Fruit fly (Drosophila melanogaster) whole organism, embryonic: Measurements from ENCODE around the gene Coq5.
A peak's percentile ranks its signal among the peaks of the same experiment; 100 is the strongest.

ENCODE experiments used
- Antp ChIP-seq: fragments of 200-800 bp; sonication (Bioruptor generic); optimal IDR thresholded peaks from 3 replicates; lab custom pipeline; 2016; ENCODE audit warnings: missing biosample characterization, missing genetic modification characterization
- Atf6 ChIP-seq: fragments of 200-800 bp; sonication (Bioruptor generic); IDR thresholded peaks from 2 replicates; pipeline ENCODE4 v1.3.6; 2022; ENCODE audit warnings: missing biosample characterization, missing genetic modification characterization
- BtbVII ChIP-seq: fragments of 200-800 bp; sonication (Bioruptor generic); optimal IDR thresholded peaks from 3 replicates; lab custom pipeline; 2017; ENCODE audit warnings: missing biosample characterization, mild to moderate bottlenecking, missing genetic modification characterization
- CG11085 ChIP-seq: fragments of 200-800 bp; sonication (Bioruptor generic); IDR thresholded peaks from 2 replicates; pipeline ENCODE4 v1.3.6; 2022; ENCODE audit warnings: missing biosample characterization, missing genetic modification characterization
- CG11695 ChIP-seq: fragments of 200-800 bp; sonication (Bioruptor generic); IDR thresholded peaks from 3 replicates; pipeline ENCODE4 v1.3.6; 2022; ENCODE audit warnings: missing biosample characterization, missing genetic modification characterization
- CG11696 ChIP-seq: fragments of 200-800 bp; sonication (Bioruptor generic); IDR thresholded peaks from 2 replicates; pipeline ENCODE4 v1.3.6; 2022; ENCODE audit warnings: missing biosample characterization, missing genetic modification characterization
- CG11723 ChIP-seq: fragments of 200-800 bp; sonication (Bioruptor generic); optimal IDR thresholded peaks from 2 replicates; lab custom pipeline; 2017; ENCODE audit warnings: missing biosample characterization, mild to moderate bottlenecking, missing genetic modification characterization
- CG12219 ChIP-seq: fragments of 200-800 bp; sonication (Bioruptor generic); optimal IDR thresholded peaks from 3 replicates; lab custom pipeline; 2018; ENCODE audit warnings: missing biosample characterization, mild to moderate bottlenecking, missing genetic modification characterization
- CG12236 ChIP-seq: fragments of 200-800 bp; sonication (Bioruptor generic); optimal IDR thresholded peaks from 2 replicates; lab custom pipeline; 2016; ENCODE audit warnings: missing biosample characterization, missing genetic modification characterization
- CG12391 ChIP-seq: fragments of 200-800 bp; sonication (Bioruptor generic); optimal IDR thresholded peaks from 3 replicates; lab custom pipeline; 2018; ENCODE audit warnings: missing biosample characterization, mild to moderate bottlenecking, missing genetic modification characterization, moderate library complexity
- CG1603 ChIP-seq: fragments of 200-800 bp; sonication (Bioruptor generic); optimal IDR thresholded peaks from 2 replicates; lab custom pipeline; 2019; ENCODE audit warnings: missing biosample characterization, mild to moderate bottlenecking, missing genetic modification characterization, moderate library complexity
- CG17328 ChIP-seq: fragments of 200-800 bp; sonication (Bioruptor generic); IDR thresholded peaks from 2 replicates; pipeline ENCODE4 v1.3.6; 2022; ENCODE audit warnings: missing biosample characterization, missing genetic modification characterization
- CG2116 ChIP-seq: fragments of 200-800 bp; sonication (Bioruptor generic); optimal IDR thresholded peaks from 3 replicates; lab custom pipeline; 2018; ENCODE audit warnings: missing biosample characterization, mild to moderate bottlenecking, missing genetic modification characterization
- CG2875 ChIP-seq: fragments of 200-800 bp; sonication (Bioruptor generic); optimal IDR thresholded peaks from 2 replicates; lab custom pipeline; 2017; ENCODE audit warnings: missing biosample characterization, mild to moderate bottlenecking, missing genetic modification characterization, missing genetic modification reagents
- CG3065 ChIP-seq: fragments of 200-800 bp; sonication (Bioruptor generic); optimal IDR thresholded peaks from 2 replicates; lab custom pipeline; 2016; ENCODE audit warnings: missing biosample characterization, missing genetic modification characterization
- CG3281 ChIP-seq: fragments of 200-800 bp; sonication (Bioruptor generic); optimal IDR thresholded peaks from 3 replicates; lab custom pipeline; 2017; ENCODE audit warnings: missing biosample characterization, mild to moderate bottlenecking, missing genetic modification characterization
- CG4282 ChIP-seq: fragments of 200-800 bp; sonication (Bioruptor generic); optimal IDR thresholded peaks from 2 replicates; lab custom pipeline; 2016; ENCODE audit warnings: missing biosample characterization, missing genetic modification characterization
- CG4707 ChIP-seq: fragments of 200-800 bp; sonication (Bioruptor generic); optimal IDR thresholded peaks from 2 replicates; lab custom pipeline; 2018; ENCODE audit warnings: missing biosample characterization, mild to moderate bottlenecking, missing genetic modification characterization, moderate library complexity
- CG6254 ChIP-seq: fragments of 200-800 bp; sonication (Bioruptor generic); optimal IDR thresholded peaks from 3 replicates; lab custom pipeline; 2017; ENCODE audit warnings: mild to moderate bottlenecking, missing biosample characterization, missing genetic modification reagents, missing genetic modification characterization
- CG8765 ChIP-seq: fragments of 200-800 bp; sonication (Bioruptor generic); IDR thresholded peaks from 2 replicates; pipeline ENCODE4 v1.3.6; 2022; ENCODE audit warnings: missing biosample characterization, missing genetic modification characterization
- CG9817 ChIP-seq: fragments of 200-800 bp; sonication (Bioruptor generic); optimal IDR thresholded peaks from 2 replicates; lab custom pipeline; 2018; ENCODE audit warnings: missing biosample characterization, mild to moderate bottlenecking, missing genetic modification characterization, moderate library complexity
- CoRest ChIP-seq: fragments of 200-800 bp; sonication (Bioruptor generic); optimal IDR thresholded peaks from 3 replicates; lab custom pipeline; 2018; ENCODE audit warnings: missing biosample characterization, mild to moderate bottlenecking, missing genetic modification characterization, moderate library complexity
- Dfd ChIP-seq, 2 experiments: fragments of >200 bp; optimal IDR thresholded peaks; 2 replicates each; lab custom pipeline; 2017; ENCODE audit warnings: missing biosample characterization in 2 of 2, missing genetic modification characterization in 2 of 2
- Doc2 ChIP-seq: fragments of 200-800 bp; sonication (Bioruptor generic); IDR thresholded peaks from 2 replicates; pipeline ENCODE4 v1.3.6; 2022; ENCODE audit warnings: missing biosample characterization, missing genetic modification characterization
- GATAe ChIP-seq: fragments of 200-800 bp; sonication (Bioruptor generic); conservative IDR thresholded peaks from 2 replicates; pipeline ENCODE4 v1.3.6; 2022; ENCODE audit warnings: missing biosample characterization, missing genetic modification characterization
- HHEX ChIP-seq: fragments of 200-800 bp; sonication (Bioruptor generic); optimal IDR thresholded peaks from 3 replicates; lab custom pipeline; 2017; ENCODE audit warnings: missing biosample characterization, mild to moderate bottlenecking, missing genetic modification characterization, missing genetic modification reagents
- HLH54F ChIP-seq: fragments of 200-800 bp; sonication (Bioruptor generic); optimal IDR thresholded peaks from 3 replicates; lab custom pipeline; 2016; ENCODE audit warnings: missing biosample characterization, missing genetic modification characterization
- Hey ChIP-seq: fragments of 200-800 bp; sonication (Bioruptor generic); optimal IDR thresholded peaks from 3 replicates; lab custom pipeline; 2018; ENCODE audit warnings: missing biosample characterization, mild to moderate bottlenecking, missing genetic modification characterization
- HmgZ ChIP-seq: fragments of 200-800 bp; sonication (Bioruptor generic); optimal IDR thresholded peaks from 2 replicates; lab custom pipeline; 2018; ENCODE audit warnings: missing biosample characterization, mild to moderate bottlenecking, missing genetic modification characterization
- Hr3 ChIP-seq: fragments of 200-800 bp; sonication (Bioruptor generic); optimal IDR thresholded peaks from 3 replicates; lab custom pipeline; 2016; ENCODE audit warnings: missing biosample characterization, missing genetic modification characterization
- Kr ChIP-seq: fragments of 200-800 bp; sonication (Bioruptor generic); optimal IDR thresholded peaks from 2 replicates; lab custom pipeline; 2017; ENCODE audit warnings: missing biosample characterization, mild to moderate bottlenecking, missing genetic modification characterization
- MESR4 ChIP-seq: fragments of 200-800 bp; sonication (Bioruptor generic); optimal IDR thresholded peaks from 2 replicates; lab custom pipeline; 2018; ENCODE audit warnings: missing biosample characterization, mild to moderate bottlenecking, missing genetic modification characterization, moderate library complexity
- Mes4 ChIP-seq: fragments of 200-800 bp; sonication (Bioruptor generic); optimal IDR thresholded peaks from 2 replicates; lab custom pipeline; 2016; ENCODE audit warnings: missing biosample characterization, missing genetic modification characterization
- Oli ChIP-seq: fragments of 200-800 bp; sonication (Bioruptor generic); optimal IDR thresholded peaks from 2 replicates; lab custom pipeline; 2018; ENCODE audit warnings: missing biosample characterization, mild to moderate bottlenecking, missing genetic modification characterization, moderate library complexity
- Stat92E ChIP-seq, 3 experiments: fragments of >200 bp in 2 of 3; fragments of 200-800 bp in 1 of 3; sonication (Bioruptor generic) in 1 of 3; optimal IDR thresholded peaks; 2 replicates each; lab custom pipeline; 2017 to 2019; ENCODE audit warnings: missing biosample characterization in 3 of 3, missing genetic modification characterization in 3 of 3, mild to moderate bottlenecking in 1 of 3, moderate library complexity in 1 of 3
- bcd ChIP-seq: fragments of 200-800 bp; sonication (Bioruptor generic); optimal IDR thresholded peaks from 2 replicates; lab custom pipeline; 2017; ENCODE audit warnings: missing biosample characterization, mild to moderate bottlenecking, missing genetic modification characterization
- chif ChIP-seq, 2 experiments: fragments of 200-800 bp; sonication (Bioruptor generic); optimal IDR thresholded peaks; 3 replicates each; lab custom pipeline; 2016; ENCODE audit warnings: missing biosample characterization in 2 of 2, missing genetic modification characterization in 2 of 2
- ci ChIP-seq: fragments of 200-800 bp; sonication (Bioruptor generic); IDR thresholded peaks from 3 replicates; pipeline ENCODE4 v1.3.6; 2022; ENCODE audit warnings: missing biosample characterization, missing genetic modification characterization
- cwo ChIP-seq: fragments of 200-800 bp; sonication (Bioruptor generic); optimal IDR thresholded peaks from 3 replicates; lab custom pipeline; 2017; ENCODE audit warnings: missing biosample characterization, missing genetic modification characterization, mild to moderate bottlenecking, moderate library complexity, missing genetic modification reagents
- danr ChIP-seq: fragments of 200-800 bp; sonication (Bioruptor generic); IDR thresholded peaks from 2 replicates; pipeline ENCODE4 v1.3.6; 2022; ENCODE audit warnings: missing biosample characterization, missing genetic modification characterization
- dpn ChIP-seq, 2 experiments: fragments of 200-800 bp; sonication (Bioruptor generic); optimal IDR thresholded peaks; 3 replicates each; lab custom pipeline; 2016; ENCODE audit warnings: missing biosample characterization in 2 of 2, missing genetic modification characterization in 2 of 2
- ems ChIP-seq: fragments of 200-800 bp; sonication (Bioruptor generic); optimal IDR thresholded peaks from 3 replicates; lab custom pipeline; 2016; ENCODE audit warnings: missing biosample characterization, missing genetic modification characterization
- exex ChIP-seq: fragments of 200-800 bp; sonication (Bioruptor generic); optimal IDR thresholded peaks from 4 replicates; lab custom pipeline; 2018; ENCODE audit warnings: missing biosample characterization, mild to moderate bottlenecking, missing genetic modification characterization, moderate library complexity
- lov ChIP-seq, 2 experiments: fragments of 200-800 bp in 1 of 2; fragments of >200 bp in 1 of 2; sonication (Bioruptor generic) in 1 of 2; IDR thresholded peaks in 1 of 2; optimal IDR thresholded peaks in 1 of 2; 2 replicates in 1 of 2; 3 replicates in 1 of 2; pipeline versions ENCODE4 v1.3.6 to Lab custom; 2017 to 2022; ENCODE audit warnings: missing biosample characterization in 1 of 2, missing genetic modification characterization in 1 of 2
- pum ChIP-seq: fragments of 200-800 bp; sonication (Bioruptor generic); optimal IDR thresholded peaks from 2 replicates; lab custom pipeline; 2016; ENCODE audit warnings: missing biosample characterization, missing genetic modification characterization
- repo ChIP-seq: fragments of 200-800 bp; sonication (Bioruptor generic); optimal IDR thresholded peaks from 2 replicates; lab custom pipeline; 2016; ENCODE audit warnings: missing biosample characterization, missing genetic modification characterization
- stc ChIP-seq: fragments of 200-800 bp; sonication (Bioruptor generic); IDR thresholded peaks from 2 replicates; pipeline ENCODE4 v1.3.6; 2022; ENCODE audit warnings: missing biosample characterization, missing genetic modification characterization
- tgo ChIP-seq: fragments of 200-800 bp; sonication (Bioruptor generic); IDR thresholded peaks from 3 replicates; pipeline ENCODE4 v1.3.6; 2022; ENCODE audit warnings: missing biosample characterization, missing genetic modification characterization
- wek ChIP-seq: fragments of 200-800 bp; sonication (Bioruptor generic); optimal IDR thresholded peaks from 3 replicates; lab custom pipeline; 2018; ENCODE audit warnings: missing biosample characterization, mild to moderate bottlenecking, missing genetic modification characterization, moderate library complexity
- zen2 ChIP-seq: fragments of 200-800 bp; sonication (Bioruptor generic); IDR thresholded peaks from 3 replicates; pipeline ENCODE4 v1.3.6; 2022; ENCODE audit warnings: missing biosample characterization, missing genetic modification characterization; ENCODE audit not compliant: partially characterized antibody

The Coq5 gene

DNA sequence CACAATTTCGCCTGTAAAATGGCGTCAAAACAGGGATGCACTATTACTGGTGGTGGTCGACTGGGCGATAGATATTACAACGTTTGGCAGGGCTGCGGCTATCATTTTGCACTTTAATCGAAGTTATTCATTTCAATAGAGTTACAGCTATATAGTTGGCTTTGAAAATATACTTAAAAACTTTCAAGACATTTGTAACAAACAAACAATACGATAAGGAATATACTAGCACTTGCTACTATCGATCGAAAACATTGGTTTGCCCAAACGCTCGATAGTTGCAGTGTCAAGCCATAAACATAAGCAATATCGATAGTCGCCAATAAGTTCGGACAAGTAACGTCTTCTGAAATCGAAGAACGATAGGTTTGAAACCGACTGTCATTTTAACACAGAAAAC, 34.9 kb downstream of the Coq5 start, which contains the start of the genes Bap60 and CG12096 (continued):
- TF ChIP-seq CG9817 (peak; percentile 85), CG2875 (GFP tag; lab: Kevin White, UChicago) (no peak), Mes4 (GFP tag; lab: Kevin White, UChicago) (peak; percentile 59), wek (no peak), repo (GFP tag; lab: Kevin White, UChicago) (peak; percentile 65), Doc2 (GFP tag; lab: Robert Waterston, UW) (no peak), HHEX (GFP tag; lab: Kevin White, UChicago) (peak; percentile 26), Hey (tag; lab: Kevin White, UChicago) (no peak), Oli (peak; percentile 65), stc (no peak), CG12236 (GFP tag; lab: Kevin White, UChicago) (no peak), danr (GFP tag; lab: Robert Waterston, UW) (no peak), Dfd (GFP tag; optimal IDR thresholded peaks at IDR 0.05; lab: Kevin White, UChicago) (no peak), CG11723 (GFP tag; lab: Kevin White, UChicago) (peak; percentile 55), CG12219 (GFP tag; lab: Kevin White, UChicago) (peak; percentile 35), GATAe (GFP tag; lab: Robert Waterston, UW) (no peak), BtbVII (GFP tag; lab: Kevin White, UChicago) (peak; percentile 30), Atf6 (GFP tag; lab: Robert Waterston, UW) (peak; percentile 26; the same call in 1 of the 2 replicates), ci (GFP tag; lab: Robert Waterston, UW) (peak; percentile 68; the same call in 2 of the 3 replicates), CG4707 (GFP tag; lab: Kevin White, UChicago) (no peak), pum (GFP tag; lab: Kevin White, UChicago) (peak; percentile 81), lov (optimal IDR thresholded peaks at IDR 0.05; lab: Kevin White, UChicago) (no peak), lov (GFP tag; IDR thresholded peaks at IDR 0.05; lab: Robert Waterston, UW) (no peak), CoRest (peak; percentile 90), Hr3 (peak; percentile 70), CG4282 (GFP tag; lab: Kevin White, UChicago) (peak; percentile 0), MESR4 (no peak), CG1603 (tag; lab: Kevin White, UChicago) (peak; percentile 86), CG11695 (GFP tag; lab: Robert Waterston, UW) (0 out of 3 replicates have a peak, but pooled peaks have one; percentile 45), CG3281 (GFP tag; lab: Kevin White, UChicago) (no peak), exex (tag; lab: Kevin White, UChicago) (no peak), cwo (GFP tag; lab: Kevin White, UChicago) (peak; percentile 30), zen2 (GFP tag; lab: Robert Waterston, UW) (0 out of 3 replicates have a peak, but pooled peaks have one; percentile 59), HLH54F (peak; percentile 84), CG8765 (GFP tag; lab: Robert Waterston, UW) (peak; percentile 70), CG11696 (GFP tag; lab: Robert Waterston, UW) (no peak), CG12391 (tag; lab: Kevin White, UChicago) (peak; percentile 86), CG17328 (GFP tag; lab: Robert Waterston, UW) (peak; percentile 35; the same call in 1 of the 2 replicates), chif (GFP tag; optimal IDR thresholded peaks at IDR 0.05; lab: Kevin White, UChicago) (peak; percentile 62 to 65), CG6254 (GFP tag; lab: Kevin White, UChicago) (peak; percentile 43), Stat92E (GFP tag; optimal IDR thresholded peaks at IDR 0.05; lab: Kevin White, UChicago) (peak in 1 of 3 experiments; percentile 42), Antp (peak; percentile 73), bcd (GFP tag; lab: Kevin White, UChicago) (peak; percentile 70), tgo (GFP tag; lab: Robert Waterston, UW) (peak; percentile 61), Kr (no peak), CG11085 (GFP tag; lab: Robert Waterston, UW) (no peak), HmgZ (tag; lab: Kevin White, UChicago) (peak; percentile 88), dpn (GFP tag; optimal IDR thresholded peaks at IDR 0.05; lab: Kevin White, UChicago) (peak; percentile 81 to 82), ems (GFP tag; lab: Kevin White, UChicago) (peak; percentile 81), CG2116 (GFP tag; lab: Kevin White, UChicago) (peak; percentile 92), CG3065 (GFP tag; lab: Kevin White, UChicago) (peak; percentile 44)
